Fruit fly (Drosophila melanogaster): Measurements from ENCODE around the gene EMC2A.
A peak's percentile ranks its signal among the peaks of the same experiment; 100 is the strongest.

Gene EMC2A

dm6 chr3R:16991781-16992180, 4.1 kb downstream of the EMC2A start, which contains the start of gene EMC2B (continued):
- TF ChIP-seq CG9932 (GFP tag; IDR thresholded peaks at IDR 0.05) (no peak), Oli (tag; optimal IDR thresholded peaks at IDR 0.05) (peak; percentile 34), unc-4 (GFP tag; IDR thresholded peaks at IDR 0.05; ENCODE audit: partially characterized antibody) (no peak), Doc2 (GFP tag; IDR thresholded peaks at IDR 0.05) (no peak), sqz (GFP tag; optimal IDR thresholded peaks at IDR 0.05) (no peak), Max (GFP tag; optimal IDR thresholded peaks at IDR 0.05) (no peak), vnd (GFP tag; IDR thresholded peaks at IDR 0.05; ENCODE audit: partially characterized antibody) (no peak), CG12391 (tag; optimal IDR thresholded peaks at IDR 0.05) (peak; percentile 44), Trl (optimal IDR thresholded peaks at IDR 0.05) (no peak), Trl (GFP tag; optimal IDR thresholded peaks at IDR 0.05) (peak; percentile 42), mirr (GFP tag; optimal IDR thresholded peaks at IDR 0.05) (peak; percentile 16), org-1 (GFP tag; optimal IDR thresholded peaks at IDR 0.05) (no peak), Stat92E (GFP tag; optimal IDR thresholded peaks at IDR 0.05) (no peak), CG18764 (GFP tag; optimal IDR thresholded peaks at IDR 0.05) (peak; percentile 39), peb (GFP tag; IDR thresholded peaks at IDR 0.05) (no peak), Blimp-1 (GFP tag; optimal IDR thresholded peaks at IDR 0.05) (no peak), CG10979 (tag; optimal IDR thresholded peaks at IDR 0.05) (no peak), gsb (GFP tag; IDR thresholded peaks at IDR 0.05) (no peak), pan (optimal IDR thresholded peaks at IDR 0.05) (no peak), pan (GFP tag; optimal IDR thresholded peaks at IDR 0.05 in 1 of 2, IDR thresholded peaks at IDR 0.05 in 1 of 2) (no peak), luna (GFP tag; optimal IDR thresholded peaks at IDR 0.05) (no peak), CG7987 (GFP tag; optimal IDR thresholded peaks at IDR 0.05) (no peak), vvl (GFP tag; IDR thresholded peaks at IDR 0.05) (no peak), sim (GFP tag; IDR thresholded peaks at IDR 0.05) (no peak), CG7928 (GFP tag; optimal IDR thresholded peaks at IDR 0.05) (no peak), D (optimal IDR thresholded peaks at IDR 0.05) (no peak), D (GFP tag; optimal IDR thresholded peaks at IDR 0.05) (no peak), ftz-f1 (GFP tag; optimal IDR thresholded peaks at IDR 0.05) (no peak), br (optimal IDR thresholded peaks at IDR 0.05) (no peak), CG10267 (tag; optimal IDR thresholded peaks at IDR 0.05) (peak; percentile 29), CG17829 (tag; optimal IDR thresholded peaks at IDR 0.05) (peak; percentile 68), Med (GFP tag) (peak; percentile 83), eve (GFP tag; optimal IDR thresholded peaks at IDR 0.05) (no peak), Hr3 (GFP tag; optimal IDR thresholded peaks at IDR 0.05) (peak; percentile 39), Dek (tag; optimal IDR thresholded peaks at IDR 0.05) (peak; percentile 40), gsb-n (tag; optimal IDR thresholded peaks at IDR 0.05) (peak; percentile 5), Doc3 (GFP tag; IDR thresholded peaks at IDR 0.05; ENCODE audit: partially characterized antibody) (no peak), klu (GFP tag; IDR thresholded peaks at IDR 0.05) (no peak), Camta (GFP tag; optimal IDR thresholded peaks at IDR 0.05) (no peak), knrl (GFP tag; IDR thresholded peaks at IDR 0.05; ENCODE audit: partially characterized antibody) (no peak), ac (GFP tag; optimal IDR thresholded peaks at IDR 0.05) (no peak), sd (tag; optimal IDR thresholded peaks at IDR 0.05) (no peak), ERR (GFP tag; optimal IDR thresholded peaks at IDR 0.05) (peak; percentile 5), nerfin-2 (GFP tag; IDR thresholded peaks at IDR 0.05; ENCODE audit: partially characterized antibody) (no peak), odd (GFP tag; optimal IDR thresholded peaks at IDR 0.05) (no peak), CG18262 (tag; optimal IDR thresholded peaks at IDR 0.05) (peak; percentile 8), CG3065 (GFP tag; optimal IDR thresholded peaks at IDR 0.05) (no peak), fd64A (GFP tag; optimal IDR thresholded peaks at IDR 0.05) (no peak), ro (GFP tag; IDR thresholded peaks at IDR 0.05) (no peak), lmd (GFP tag; IDR thresholded peaks at IDR 0.05) (no peak), Atf-2 (GFP tag; optimal IDR thresholded peaks at IDR 0.05) (no peak), unpg (GFP tag; optimal IDR thresholded peaks at IDR 0.05) (peak; percentile 52), Nf-YC (tag; optimal IDR thresholded peaks at IDR 0.05) (peak; percentile 41)
